Fruit fly (Drosophila melanogaster) whole organism, embryonic: ENCODE measurements around the gene CG9961.

ENCODE experiments used
- CG10543 ChIP-seq: fragments of 200-800 bp; sonication (Bioruptor generic); optimal IDR thresholded peaks from 3 replicates; lab custom pipeline; 2017; ENCODE audit warnings: missing biosample characterization, mild to moderate bottlenecking, missing genetic modification characterization, moderate library complexity
- CG12236 ChIP-seq: fragments of 200-800 bp; sonication (Bioruptor generic); optimal IDR thresholded peaks from 2 replicates; lab custom pipeline; 2016; ENCODE audit warnings: missing biosample characterization, missing genetic modification characterization
- CG14441 ChIP-seq: fragments of 200-800 bp; sonication (Bioruptor generic); IDR thresholded peaks from 2 replicates; pipeline ENCODE4 v1.3.6; 2022; ENCODE audit warnings: missing biosample characterization, missing genetic modification characterization
- CG15479 ChIP-seq: fragments of 200-800 bp; sonication (Bioruptor generic); optimal IDR thresholded peaks from 3 replicates; lab custom pipeline; 2019; ENCODE audit warnings: missing biosample characterization, mild to moderate bottlenecking, missing genetic modification characterization, moderate library complexity
- CG15601 ChIP-seq: fragments of 200-800 bp; sonication (Bioruptor generic); optimal IDR thresholded peaks from 3 replicates; lab custom pipeline; 2019; ENCODE audit warnings: missing biosample characterization, mild to moderate bottlenecking, missing genetic modification characterization, moderate library complexity
- CG17186 ChIP-seq: fragments of 200-800 bp; sonication (Bioruptor generic); optimal IDR thresholded peaks from 3 replicates; lab custom pipeline; 2017; ENCODE audit warnings: missing biosample characterization, missing genetic modification reagents, missing genetic modification characterization
- CG17385 ChIP-seq: fragments of 200-800 bp; sonication (Bioruptor generic); optimal IDR thresholded peaks from 3 replicates; lab custom pipeline; 2018; ENCODE audit warnings: missing biosample characterization, mild to moderate bottlenecking, missing genetic modification characterization
- CG18011 ChIP-seq: fragments of 200-800 bp; sonication (Bioruptor generic); optimal IDR thresholded peaks from 2 replicates; lab custom pipeline; 2017; ENCODE audit warnings: missing biosample characterization, missing genetic modification characterization, mild to moderate bottlenecking, moderate library complexity, missing genotype
- CG18599 ChIP-seq: fragments of 200-800 bp; sonication (Bioruptor generic); optimal IDR thresholded peaks from 3 replicates; lab custom pipeline; 2017; ENCODE audit warnings: missing biosample characterization, missing genetic modification characterization, mild to moderate bottlenecking, moderate library complexity, missing genetic modification reagents
- CG4360 ChIP-seq: fragments of 200-800 bp; sonication (Bioruptor generic); IDR thresholded peaks from 2 replicates; pipeline ENCODE4 v1.3.6; 2022; ENCODE audit warnings: missing biosample characterization, missing genetic modification characterization
- CG4404 ChIP-seq: fragments of 200-800 bp; sonication (Bioruptor generic); IDR thresholded peaks from 2 replicates; pipeline ENCODE4 v1.3.6; 2022; ENCODE audit warnings: missing biosample characterization, missing genetic modification characterization
- CG4820 ChIP-seq: fragments of 200-800 bp; sonication (Bioruptor generic); optimal IDR thresholded peaks from 3 replicates; lab custom pipeline; 2016; ENCODE audit warnings: missing biosample characterization, missing genetic modification characterization
- CG6683 ChIP-seq: fragments of 200-800 bp; sonication (Bioruptor generic); optimal IDR thresholded peaks from 2 replicates; lab custom pipeline; 2017; ENCODE audit warnings: missing biosample characterization, mild to moderate bottlenecking, missing genetic modification characterization, missing genetic modification reagents
- CG6791 ChIP-seq: fragments of 200-800 bp; sonication (Bioruptor generic); IDR thresholded peaks from 3 replicates; pipeline ENCODE4 v1.3.6; 2022; ENCODE audit warnings: missing biosample characterization, missing genetic modification characterization; ENCODE audit not compliant: partially characterized antibody
- CG7357 ChIP-seq: fragments of 200-800 bp; sonication (Bioruptor generic); IDR thresholded peaks from 3 replicates; pipeline ENCODE4 v1.3.6; 2022; ENCODE audit warnings: missing biosample characterization, missing genetic modification characterization
- CG7745 ChIP-seq: fragments of 200-800 bp; sonication (Bioruptor generic); optimal IDR thresholded peaks from 2 replicates; lab custom pipeline; 2018; ENCODE audit warnings: missing biosample characterization, mild to moderate bottlenecking, missing genetic modification characterization, moderate library complexity
- CG8290 ChIP-seq, 3 experiments: fragments of 200-800 bp; sonication (Bioruptor generic); optimal IDR thresholded peaks; 2 replicates each; lab custom pipeline; 2016 to 2019; ENCODE audit warnings: missing biosample characterization in 3 of 3, missing genetic modification characterization in 3 of 3, mild to moderate bottlenecking in 2 of 3, moderate library complexity in 1 of 3
- CG9437 ChIP-seq: fragments of 200-800 bp; sonication (Bioruptor generic); optimal IDR thresholded peaks from 2 replicates; lab custom pipeline; 2018; ENCODE audit warnings: missing biosample characterization, mild to moderate bottlenecking, missing genetic modification characterization
- D19A ChIP-seq: fragments of 200-800 bp; optimal IDR thresholded peaks from 3 replicates; lab custom pipeline; 2019; ENCODE audit warnings: missing biosample characterization, mild to moderate bottlenecking, missing genetic modification characterization, moderate library complexity
- Dek ChIP-seq: fragments of 200-800 bp; sonication (Bioruptor generic); optimal IDR thresholded peaks from 3 replicates; lab custom pipeline; 2019; ENCODE audit warnings: missing biosample characterization, mild to moderate bottlenecking, missing genetic modification characterization, moderate library complexity
- Dll ChIP-seq: fragments of 200-800 bp; sonication (Bioruptor generic); IDR thresholded peaks from 4 replicates; pipeline ENCODE4 v1.3.6; 2022; ENCODE audit warnings: missing biosample characterization, missing genetic modification characterization; ENCODE audit not compliant: partially characterized antibody
- H15 ChIP-seq: fragments of 200-800 bp; sonication (Bioruptor generic); IDR thresholded peaks from 3 replicates; pipeline ENCODE4 v1.3.6; 2022; ENCODE audit warnings: missing biosample characterization, missing genetic modification characterization
- Lpt ChIP-seq: fragments of >200 bp; optimal IDR thresholded peaks from 2 replicates; lab custom pipeline; 2018; ENCODE audit warnings: missing biosample characterization, missing genetic modification characterization
- PHDP ChIP-seq: fragments of 200-800 bp; sonication (Bioruptor generic); optimal IDR thresholded peaks from 3 replicates; lab custom pipeline; 2018; ENCODE audit warnings: missing biosample characterization, mild to moderate bottlenecking, missing genetic modification characterization, moderate library complexity
- ase ChIP-seq: fragments of 200-800 bp; sonication (Bioruptor generic); IDR thresholded peaks from 3 replicates; pipeline ENCODE4 v1.3.6; 2022; ENCODE audit warnings: missing biosample characterization, missing genetic modification characterization
- bowl ChIP-seq: fragments of 200-800 bp; sonication (Bioruptor generic); IDR thresholded peaks from 2 replicates; pipeline ENCODE4 v1.3.6; 2022; ENCODE audit warnings: missing biosample characterization, missing genetic modification characterization
- chm ChIP-seq: fragments of 200-800 bp; sonication (Bioruptor generic); IDR thresholded peaks from 2 replicates; pipeline ENCODE4 v1.3.6; 2022; ENCODE audit warnings: missing biosample characterization, missing genetic modification characterization
- danr ChIP-seq: fragments of 200-800 bp; sonication (Bioruptor generic); IDR thresholded peaks from 2 replicates; pipeline ENCODE4 v1.3.6; 2022; ENCODE audit warnings: missing biosample characterization, missing genetic modification characterization
- exex ChIP-seq: fragments of 200-800 bp; sonication (Bioruptor generic); optimal IDR thresholded peaks from 4 replicates; lab custom pipeline; 2018; ENCODE audit warnings: missing biosample characterization, mild to moderate bottlenecking, missing genetic modification characterization, moderate library complexity
- fd3F ChIP-seq: fragments of 200-800 bp; sonication (Bioruptor generic); optimal IDR thresholded peaks from 2 replicates; lab custom pipeline; 2018; ENCODE audit warnings: missing biosample characterization, mild to moderate bottlenecking, missing genetic modification characterization, moderate library complexity
- fru ChIP-seq: fragments of >200 bp; optimal IDR thresholded peaks from 2 replicates; lab custom pipeline; 2017
- gfzf ChIP-seq: fragments of 200-800 bp; sonication (Bioruptor generic); optimal IDR thresholded peaks from 2 replicates; lab custom pipeline; 2016; ENCODE audit warnings: missing biosample characterization, mild to moderate bottlenecking, missing genetic modification characterization, moderate library complexity
- gsb ChIP-seq: fragments of 200-800 bp; sonication (Bioruptor generic); IDR thresholded peaks from 2 replicates; pipeline ENCODE4 v1.3.6; 2022; ENCODE audit warnings: missing biosample characterization, missing genetic modification characterization
- h ChIP-seq: fragments of >200 bp; optimal IDR thresholded peaks from 2 replicates; lab custom pipeline; 2017
- hb ChIP-seq: fragments of 200-800 bp; sonication (Bioruptor generic); IDR thresholded peaks from 3 replicates; pipeline ENCODE4 v1.3.6; 2022; ENCODE audit warnings: missing biosample characterization, missing genetic modification characterization; ENCODE audit not compliant: partially characterized antibody
- her ChIP-seq: fragments of 200-800 bp; sonication (Bioruptor generic); optimal IDR thresholded peaks from 2 replicates; lab custom pipeline; 2016; ENCODE audit warnings: missing biosample characterization, missing genetic modification characterization
- ind ChIP-seq: fragments of 200-800 bp; sonication (Bioruptor generic); optimal IDR thresholded peaks from 3 replicates; lab custom pipeline; 2016; ENCODE audit warnings: missing biosample characterization, missing genetic modification characterization
- inv ChIP-seq: fragments of 200-800 bp; sonication (Bioruptor generic); IDR thresholded peaks from 2 replicates; pipeline ENCODE4 v1.3.6; 2022; ENCODE audit warnings: missing biosample characterization, missing genetic modification characterization; ENCODE audit not compliant: partially characterized antibody
- nom ChIP-seq: fragments of 200-800 bp; sonication (Bioruptor generic); optimal IDR thresholded peaks from 2 replicates; lab custom pipeline; 2017; ENCODE audit warnings: missing biosample characterization, missing genetic modification characterization, mild to moderate bottlenecking, moderate library complexity, missing genetic modification reagents
- pfk ChIP-seq: fragments of 200-800 bp; sonication (Bioruptor generic); optimal IDR thresholded peaks from 2 replicates; lab custom pipeline; 2018; ENCODE audit warnings: missing biosample characterization, mild to moderate bottlenecking, missing genetic modification characterization, moderate library complexity
- psq ChIP-seq: fragments of 200-800 bp; sonication (Bioruptor generic); optimal IDR thresholded peaks from 2 replicates; lab custom pipeline; 2017; ENCODE audit warnings: missing biosample characterization, missing genetic modification characterization
- pzg ChIP-seq: fragments of 200-800 bp; sonication (Bioruptor generic); optimal IDR thresholded peaks from 3 replicates; lab custom pipeline; 2018; ENCODE audit warnings: missing biosample characterization, mild to moderate bottlenecking, missing genetic modification characterization, moderate library complexity
- ranshi ChIP-seq: fragments of 200-800 bp; sonication (Bioruptor generic); IDR thresholded peaks from 2 replicates; pipeline ENCODE4 v1.3.6; 2022; ENCODE audit warnings: missing biosample characterization, missing genetic modification characterization
- ro ChIP-seq: fragments of 200-800 bp; sonication (Bioruptor generic); IDR thresholded peaks from 2 replicates; pipeline ENCODE4 v1.3.6; 2022; ENCODE audit warnings: missing biosample characterization, missing genetic modification characterization
- sug ChIP-seq: fragments of 200-800 bp; optimal IDR thresholded peaks from 2 replicates; lab custom pipeline; 2019; ENCODE audit warnings: missing biosample characterization, mild to moderate bottlenecking, missing genetic modification characterization, moderate library complexity
- tio ChIP-seq: fragments of 200-800 bp; sonication (Bioruptor generic); optimal IDR thresholded peaks from 2 replicates; lab custom pipeline; 2017; ENCODE audit warnings: missing biosample characterization, missing genetic modification characterization, inconsistent platforms
- usp ChIP-seq: fragments of >200 bp; optimal IDR thresholded peaks from 2 replicates; lab custom pipeline; 2017; ENCODE audit warnings: missing biosample characterization, missing genetic modification characterization
- vvl ChIP-seq: fragments of 200-800 bp; sonication (Bioruptor generic); IDR thresholded peaks from 2 replicates; pipeline ENCODE4 v1.3.6; 2022; ENCODE audit warnings: missing biosample characterization, missing genetic modification characterization
- wor ChIP-seq: fragments of 200-800 bp; sonication (Bioruptor generic); IDR thresholded peaks from 2 replicates; pipeline ENCODE4 v1.3.6; 2022; ENCODE audit warnings: missing biosample characterization, missing genetic modification characterization
- zfh1 ChIP-seq: fragments of 200-800 bp; sonication (Bioruptor generic); IDR thresholded peaks from 3 replicates; pipeline ENCODE4 v1.3.6; 2022; ENCODE audit warnings: missing biosample characterization, missing genetic modification characterization
- zfh2 ChIP-seq: fragments of 200-800 bp; sonication (Bioruptor generic); optimal IDR thresholded peaks from 2 replicates; lab custom pipeline; 2016; ENCODE audit warnings: missing biosample characterization, missing genetic modification characterization

Gene CG9961

DNA sequence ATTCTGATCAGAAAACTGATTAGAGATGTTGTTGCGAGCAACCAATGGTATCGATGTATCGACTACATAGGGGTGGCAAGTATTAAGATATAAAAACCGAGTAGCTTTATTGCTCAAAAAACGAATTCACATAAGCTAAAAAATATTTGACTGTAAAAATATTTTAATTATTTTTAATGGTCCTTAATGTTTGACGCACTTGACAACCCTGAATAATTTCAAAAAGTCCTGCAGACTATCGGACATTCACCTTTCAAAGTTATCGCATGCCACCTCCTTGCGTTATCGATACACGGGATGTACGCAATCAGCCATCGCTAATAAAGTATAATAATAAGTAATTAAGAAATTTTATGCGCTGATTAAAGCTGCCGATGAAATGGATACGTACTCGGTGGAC, 14.9 kb upstream of the CG9961 start, which contains the start of the genes HemK2, Snapin and Tnpo-SR (continued):
- TF ChIP-seq nom (GFP tag; lab: Kevin White, UChicago) (peak; percentile 77), CG15601 (tag; lab: Kevin White, UChicago) (peak; percentile 88), CG15479 (peak; percentile 6), Dll (GFP tag; lab: Robert Waterston, UW) (peak; percentile 98), bowl (peak; percentile 15; the same call in 1 of the 2 replicates), zfh2 (GFP tag; lab: Kevin White, UChicago) (peak; percentile 92), psq (peak; percentile 67), H15 (GFP tag; lab: Robert Waterston, UW) (peak; percentile 92), pzg (GFP tag; lab: Kevin White, UChicago) (peak; percentile 84), PHDP (tag; lab: Kevin White, UChicago) (peak; percentile 92), CG14441 (GFP tag; lab: Robert Waterston, UW) (peak; percentile 93), hb (GFP tag; lab: Robert Waterston, UW) (peak; percentile 93), fru (no peak), CG9437 (GFP tag; lab: Kevin White, UChicago) (peak; percentile 67), gfzf (GFP tag; lab: Kevin White, UChicago) (no peak), CG17186 (GFP tag; lab: Kevin White, UChicago) (peak; percentile 67), sug (tag; lab: Kevin White, UChicago) (peak; percentile 93), CG17385 (GFP tag; lab: Kevin White, UChicago) (peak; percentile 84), CG4820 (GFP tag; lab: Kevin White, UChicago) (peak; percentile 91), tio (GFP tag; lab: Kevin White, UChicago) (no peak), D19A (peak; percentile 80), CG8290 (GFP tag; optimal IDR thresholded peaks at IDR 0.05; lab: Kevin White, UChicago) (peak; percentile 86), CG8290 (tag; optimal IDR thresholded peaks at IDR 0.05; lab: Kevin White, UChicago) (peak; percentile 83 to 92), CG12236 (GFP tag; lab: Kevin White, UChicago) (peak; percentile 52), Dek (tag; lab: Kevin White, UChicago) (peak; percentile 91), danr (GFP tag; lab: Robert Waterston, UW) (peak; percentile 86), CG4360 (GFP tag; lab: Robert Waterston, UW) (peak; percentile 50), CG7357 (GFP tag; lab: Robert Waterston, UW) (peak; percentile 77), fd3F (GFP tag; lab: Kevin White, UChicago) (peak; percentile 90), ind (GFP tag; lab: Kevin White, UChicago) (peak; percentile 91), ro (GFP tag; lab: Robert Waterston, UW) (peak; percentile 60), ase (GFP tag; lab: Robert Waterston, UW) (peak; percentile 92), gsb (GFP tag; lab: Robert Waterston, UW) (peak; percentile 88), exex (peak; percentile 81), inv (GFP tag; lab: Robert Waterston, UW) (peak; percentile 96), CG18599 (GFP tag; lab: Kevin White, UChicago) (peak; percentile 94), CG7745 (peak; percentile 54), zfh1 (peak; percentile 96), pfk (GFP tag; lab: Kevin White, UChicago) (peak; percentile 28), CG6791 (GFP tag; lab: Robert Waterston, UW) (peak; percentile 88), her (GFP tag; lab: Kevin White, UChicago) (peak; percentile 63), wor (GFP tag; lab: Robert Waterston, UW) (peak; percentile 86), usp (no peak), CG10543 (GFP tag; lab: Kevin White, UChicago) (peak; percentile 95), CG18011 (GFP tag; lab: Kevin White, UChicago) (peak; percentile 76), CG4404 (peak; percentile 94), ranshi (GFP tag; lab: Robert Waterston, UW) (peak; percentile 93), h (lab: Kevin White, UChicago) (no peak), CG6683 (peak; percentile 83), chm (peak; percentile 86), vvl (peak; percentile 97), Lpt (no peak)
